Fruit fly (Drosophila melanogaster) whole organism, adult: Measurements from ENCODE around the gene COX6B.

Source experiments
- CG12768 ChIP-seq: fragments of 200-800 bp; sonication (Bioruptor generic); optimal IDR thresholded peaks from 2 replicates; lab custom pipeline; 2017; ENCODE audit warnings: missing biosample characterization, missing genetic modification characterization, mild to moderate bottlenecking, moderate library complexity, missing genetic modification reagents
- CG14711 ChIP-seq: fragments of 200-800 bp; sonication (Bioruptor generic); optimal IDR thresholded peaks from 2 replicates; lab custom pipeline; 2018; ENCODE audit warnings: missing biosample characterization, mild to moderate bottlenecking, missing genetic modification characterization, moderate library complexity
- CG33017 ChIP-seq: fragments of 200-800 bp; sonication (Bioruptor generic); optimal IDR thresholded peaks from 2 replicates; lab custom pipeline; 2018; ENCODE audit warnings: missing biosample characterization, mild to moderate bottlenecking, missing genetic modification characterization, moderate library complexity
- CG7045 ChIP-seq: fragments of 200-800 bp; sonication (Bioruptor generic); optimal IDR thresholded peaks from 2 replicates; lab custom pipeline; 2017; ENCODE audit warnings: missing biosample characterization, mild to moderate bottlenecking, missing genetic modification characterization
- Crg-1 ChIP-seq: fragments of 200-800 bp; sonication (Bioruptor generic); optimal IDR thresholded peaks from 2 replicates; lab custom pipeline; 2016; ENCODE audit warnings: missing biosample characterization, missing genetic modification characterization
- Hr96 ChIP-seq: fragments of 200-800 bp; sonication (Bioruptor generic); optimal IDR thresholded peaks from 2 replicates; lab custom pipeline; 2016; ENCODE audit warnings: missing biosample characterization, missing genetic modification characterization
- Mnt ChIP-seq: fragments of 200-800 bp; sonication (Bioruptor generic); optimal IDR thresholded peaks from 2 replicates; lab custom pipeline; 2016; ENCODE audit warnings: missing biosample characterization, mild to moderate bottlenecking, missing genetic modification characterization
- cic ChIP-seq: fragments of 200-800 bp; sonication (Bioruptor generic); optimal IDR thresholded peaks from 2 replicates; lab custom pipeline; 2017; ENCODE audit warnings: missing biosample characterization, mild to moderate bottlenecking, missing genetic modification characterization, moderate library complexity
- kay ChIP-seq: fragments of 200-800 bp; sonication (Bioruptor generic); peaks from one replicate; lab custom pipeline; 2016; ENCODE audit warnings: missing biosample characterization, missing genetic modification characterization, borderline replicate concordance
- ovo ChIP-seq: fragments of 200-800 bp; sonication (Bioruptor generic); optimal IDR thresholded peaks from 2 replicates; lab custom pipeline; 2016; ENCODE audit warnings: missing biosample characterization, missing genetic modification characterization

dm6 chrX:19786823-19787222 is 42.7 kb upstream of the COX6B start:
- TF ChIP-seq Mnt (GFP tag; lab: Kevin White, UChicago) (no peak), CG7045 (GFP tag; lab: Kevin White, UChicago) (no peak), ovo (GFP tag; lab: Kevin White, UChicago) (no peak), CG14711 (tag; lab: Kevin White, UChicago) (no peak), kay (GFP tag; lab: Kevin White, UChicago) (no peak), CG12768 (GFP tag; lab: Kevin White, UChicago) (no peak), CG33017 (tag; lab: Kevin White, UChicago) (no peak), cic (GFP tag; lab: Kevin White, UChicago) (no peak), Crg-1 (no peak), Hr96 (GFP tag; lab: Kevin White, UChicago) (no peak)
